Worm (Caenorhabditis elegans): ENCODE data around the gene daf-31.
A peak's percentile ranks its signal among the peaks of the same experiment; 100 is the strongest.

Gene daf-31

DNA sequence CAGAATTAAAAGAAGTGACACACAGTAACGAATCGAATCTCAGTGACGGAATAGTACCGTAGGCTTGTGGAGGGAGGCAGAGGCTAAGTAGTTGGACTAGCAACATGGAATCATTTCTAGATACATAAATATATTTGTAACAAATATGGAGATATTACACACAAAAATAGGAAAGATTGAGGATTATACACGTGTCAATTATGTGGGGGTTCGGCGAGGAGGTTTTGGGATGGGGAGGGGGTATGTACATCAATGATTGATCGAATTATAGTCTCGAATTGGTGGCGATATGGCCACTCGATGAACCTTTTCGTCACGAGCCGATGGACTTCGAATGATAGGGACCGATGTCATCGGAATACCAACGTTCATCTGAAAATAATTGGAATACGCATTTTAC is 17.3 kb downstream of the daf-31 start:
- TF ChIP-seq tbx-37 (GFP tag; conservative IDR thresholded peaks at IDR 0.05) (no peak), ceh-36 (tag; optimal IDR thresholded peaks at IDR 0.05) (no peak), hmbx-1 (tag; optimal IDR thresholded peaks at IDR 0.05) (no peak)

DNA sequence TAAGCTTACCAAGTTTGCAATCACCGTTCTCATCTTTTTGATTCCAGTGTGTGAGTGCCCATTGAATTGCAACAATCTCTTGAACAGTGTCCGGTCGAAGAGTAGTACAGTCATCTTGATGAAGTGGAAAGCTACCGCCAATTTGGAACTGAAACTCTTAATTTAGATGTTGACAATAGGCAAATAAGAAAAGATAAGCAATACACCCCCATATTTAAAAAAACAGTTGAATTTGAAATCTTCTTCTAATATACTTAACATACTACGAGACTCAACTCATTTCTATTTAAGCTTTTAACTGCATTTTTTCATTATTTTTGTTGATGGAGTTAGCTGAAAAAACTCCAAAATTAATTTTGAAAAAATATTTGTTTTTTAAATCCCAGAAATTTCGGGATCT is 22.0 kb downstream of the daf-31 start:
- no peak for TF ChIP-seq tbx-11 (GFP tag; IDR thresholded peaks at IDR 0.05)

DNA sequence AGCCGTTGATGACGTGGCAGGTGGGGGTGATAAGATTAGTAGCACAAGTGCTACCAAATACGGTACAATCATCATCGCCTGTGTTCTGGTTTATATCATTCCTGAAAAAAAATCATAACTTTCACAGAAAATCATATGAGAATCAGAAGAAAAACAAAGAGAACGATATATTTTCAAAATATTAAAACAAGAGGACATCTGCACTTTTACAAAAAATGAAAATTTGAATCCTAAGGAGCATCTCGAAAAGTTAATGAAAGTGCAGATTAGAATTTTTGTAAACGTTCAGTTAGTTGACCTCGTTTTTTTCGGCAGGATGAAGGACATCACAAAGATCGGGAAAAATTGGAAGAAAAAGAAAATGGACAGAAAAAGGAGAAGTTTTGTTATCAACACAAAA is 22.8 kb downstream of the daf-31 start, which contains the start of gene F35H10.10:
Gene F35H10.10, minus strand, starts transcription at position 101 of the 400 bp plus-strand sequence.
- TF ChIP-seq scrt-1 (GFP tag; IDR thresholded peaks at IDR 0.05) (no peak), flt-1 (GFP tag; IDR thresholded peaks at IDR 0.05) (no peak), B0310.2 (tag; optimal IDR thresholded peaks at IDR 0.05) (no peak), ama-1 (optimal IDR thresholded peaks at IDR 0.05) (no peak), F13C5.2 (tag; optimal IDR thresholded peaks at IDR 0.05) (no peak), tbx-11 (GFP tag; IDR thresholded peaks at IDR 0.05) (no peak), hnd-1 (tag; optimal IDR thresholded peaks at IDR 0.05) (no peak), hmg-4 (GFP tag; optimal IDR thresholded peaks at IDR 0.05) (no peak), tbx-37 (GFP tag; conservative IDR thresholded peaks at IDR 0.05) (no peak), sea-1 (GFP tag; conservative IDR thresholded peaks at IDR 0.05) (no peak), ceh-36 (tag; optimal IDR thresholded peaks at IDR 0.05) (no peak), aly-1 (tag; optimal IDR thresholded peaks at IDR 0.05) (no peak), pes-1 (GFP tag; IDR thresholded peaks at IDR 0.05) (no peak), tra-4 (tag; optimal IDR thresholded peaks at IDR 0.05) (no peak), ets-7 (tag; optimal IDR thresholded peaks at IDR 0.05) (no peak), ceh-13 (GFP tag; optimal IDR thresholded peaks at IDR 0.05) (no peak), hmbx-1 (tag; optimal IDR thresholded peaks at IDR 0.05) (no peak)

DNA sequence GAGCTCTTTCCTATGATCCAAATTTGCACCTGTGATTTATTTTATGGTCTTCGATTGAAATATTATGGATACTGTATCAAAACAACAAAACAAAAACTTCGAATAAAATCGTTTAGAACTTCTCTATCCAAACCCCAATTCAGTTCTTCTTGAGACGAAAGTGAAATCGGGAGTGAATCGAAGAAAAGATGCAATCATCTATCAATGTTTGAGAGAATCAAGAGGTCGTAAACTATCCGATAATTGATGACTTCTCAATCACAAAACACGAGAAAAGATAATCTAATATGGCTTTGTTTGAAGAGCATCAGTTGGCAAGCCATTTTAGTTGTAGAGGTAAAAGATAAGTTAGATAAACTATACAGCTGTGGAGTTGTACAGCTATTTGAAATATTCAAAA is 27.7 kb downstream of the daf-31 start:
- no peak for TF ChIP-seq ama-1 (optimal IDR thresholded peaks at IDR 0.05)
- TF ChIP-seq tra-4 (tag; optimal IDR thresholded peaks at IDR 0.05): no peak
- TF ChIP-seq ets-7 (tag; optimal IDR thresholded peaks at IDR 0.05): no peak
- TF ChIP-seq B0310.2 (tag; optimal IDR thresholded peaks at IDR 0.05): no peak
- no peak for TF ChIP-seq hnd-1 (tag; optimal IDR thresholded peaks at IDR 0.05)
- no peak for TF ChIP-seq F13C5.2 (tag; optimal IDR thresholded peaks at IDR 0.05)
- TF ChIP-seq tbx-37 (GFP tag; conservative IDR thresholded peaks at IDR 0.05): no peak
- no peak for TF ChIP-seq ceh-13 (GFP tag; optimal IDR thresholded peaks at IDR 0.05)
- TF ChIP-seq sea-1 (GFP tag; conservative IDR thresholded peaks at IDR 0.05): no peak

DNA sequence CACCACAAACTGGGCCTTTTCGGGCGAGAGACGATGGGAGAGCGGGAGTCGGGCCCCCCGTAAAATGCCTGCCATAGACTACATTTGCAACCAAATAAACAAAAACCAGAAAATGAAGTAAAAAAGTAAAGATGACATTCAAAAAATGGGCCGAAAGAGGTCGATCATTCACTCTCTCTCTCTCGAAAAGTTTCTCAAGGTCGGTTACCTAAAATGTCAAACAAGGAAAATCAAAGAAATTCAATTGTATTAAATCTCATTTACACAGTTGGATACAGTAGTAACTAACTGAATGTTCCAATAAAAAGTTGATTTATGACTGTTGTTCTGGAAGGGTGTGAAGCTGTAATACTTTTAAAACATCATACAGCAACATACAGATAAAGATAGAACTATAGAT is 28.7 kb downstream of the daf-31 start:
- TF ChIP-seq hmg-4 (GFP tag; optimal IDR thresholded peaks at IDR 0.05): no peak
- TF ChIP-seq sea-1 (GFP tag; conservative IDR thresholded peaks at IDR 0.05): no peak
- no peak for TF ChIP-seq flt-1 (GFP tag; IDR thresholded peaks at IDR 0.05)
- TF ChIP-seq tbx-37 (GFP tag; conservative IDR thresholded peaks at IDR 0.05): no peak
- TF ChIP-seq tbx-11 (GFP tag; IDR thresholded peaks at IDR 0.05): no peak
- no peak for TF ChIP-seq hnd-1 (tag; optimal IDR thresholded peaks at IDR 0.05)
- TF ChIP-seq hmbx-1 (tag; optimal IDR thresholded peaks at IDR 0.05): no peak
- TF ChIP-seq B0310.2 (tag; optimal IDR thresholded peaks at IDR 0.05): no peak
- no peak for TF ChIP-seq F13C5.2 (tag; optimal IDR thresholded peaks at IDR 0.05)

DNA sequence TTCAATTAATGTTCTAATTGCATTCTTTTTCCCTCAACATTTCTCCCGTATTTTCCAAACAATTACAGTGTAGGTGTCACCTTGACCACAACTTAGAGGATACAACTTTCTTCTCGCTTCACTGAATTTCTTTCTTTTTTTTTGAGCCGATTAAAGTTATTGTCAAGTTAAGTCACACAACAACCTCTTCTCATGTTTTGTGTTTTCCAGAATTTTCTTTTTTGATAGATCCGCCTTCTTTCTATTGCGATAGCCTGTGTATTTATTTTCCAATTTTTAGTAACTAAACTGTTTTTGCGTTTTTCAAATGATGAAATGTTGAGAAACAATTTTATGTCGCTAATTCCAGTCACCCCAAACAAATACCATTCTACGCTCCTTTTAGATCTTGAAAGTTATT is 35.6 kb downstream of the daf-31 start, which contains the start of gene F35H10.3:
Gene F35H10.3, plus strand, starts transcription at position 301 of the 400 bp plus-strand sequence.
- TF ChIP-seq hmg-4 (GFP tag; optimal IDR thresholded peaks at IDR 0.05): no peak
- no peak for TF ChIP-seq scrt-1 (GFP tag; IDR thresholded peaks at IDR 0.05)
- no peak for TF ChIP-seq tbx-37 (GFP tag; conservative IDR thresholded peaks at IDR 0.05)
- TF ChIP-seq tra-4 (tag; optimal IDR thresholded peaks at IDR 0.05): no peak
- TF ChIP-seq B0310.2 (tag; optimal IDR thresholded peaks at IDR 0.05): no peak
- no peak for TF ChIP-seq hnd-1 (tag; optimal IDR thresholded peaks at IDR 0.05)
- no peak for TF ChIP-seq flt-1 (GFP tag; IDR thresholded peaks at IDR 0.05)
- no peak for TF ChIP-seq F13C5.2 (tag; optimal IDR thresholded peaks at IDR 0.05)

DNA sequence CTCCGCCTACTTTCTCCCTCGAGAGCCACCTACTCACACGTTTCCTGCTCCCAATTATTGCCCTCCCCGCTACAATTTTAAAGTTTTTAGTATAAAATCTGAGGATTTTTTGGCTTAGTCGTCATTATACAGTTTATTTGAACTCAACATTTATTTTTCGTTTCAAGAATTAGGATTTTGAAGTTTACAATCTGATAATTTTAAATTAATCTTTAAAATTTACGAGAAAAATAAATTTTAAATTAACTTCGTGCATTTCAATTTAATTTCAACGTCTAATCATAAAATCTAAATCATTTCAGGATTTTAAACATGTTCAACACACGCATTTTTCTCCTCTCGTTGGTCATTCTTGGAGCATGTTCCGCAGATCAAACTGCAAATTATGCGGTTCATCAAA is 38.8 kb downstream of the daf-31 start, which contains the start of gene F35H10.2:
Gene F35H10.2, plus strand, starts transcription at position 301 of the 400 bp plus-strand sequence.
- TF ChIP-seq hmbx-1 (tag; optimal IDR thresholded peaks at IDR 0.05) (no peak), tra-4 (tag; optimal IDR thresholded peaks at IDR 0.05) (no peak), tbx-37 (GFP tag; conservative IDR thresholded peaks at IDR 0.05) (no peak), pes-1 (GFP tag; IDR thresholded peaks at IDR 0.05) (no peak)

DNA sequence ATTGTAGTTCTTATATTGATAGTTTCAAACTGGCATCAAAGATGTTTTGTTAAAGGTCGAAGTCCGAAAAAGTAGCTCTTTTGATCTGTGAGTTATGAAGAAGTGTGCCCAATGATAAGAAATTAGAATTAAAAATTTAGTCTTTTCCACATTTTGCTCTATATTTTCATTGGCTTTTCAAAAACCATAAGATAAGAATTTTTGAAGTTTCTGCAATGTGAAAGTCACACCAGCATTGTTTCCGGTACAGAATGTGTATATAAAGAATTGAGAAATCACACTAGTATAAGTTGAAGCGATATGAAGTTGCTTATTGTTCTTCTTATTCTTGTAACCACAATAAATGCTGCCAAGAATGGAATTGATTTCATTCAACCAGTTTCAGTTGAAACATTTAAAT is 42.5 kb downstream of the daf-31 start, which contains the start of gene lys-10:
Gene lys-10, plus strand, starts transcription at position 301 of the 400 bp plus-strand sequence.
- TF ChIP-seq aly-1 (tag; optimal IDR thresholded peaks at IDR 0.05) (no peak), tbx-11 (GFP tag; IDR thresholded peaks at IDR 0.05) (no peak), hmbx-1 (tag; optimal IDR thresholded peaks at IDR 0.05) (no peak), F13C5.2 (tag; optimal IDR thresholded peaks at IDR 0.05) (no peak), ceh-13 (GFP tag; optimal IDR thresholded peaks at IDR 0.05) (no peak), hnd-1 (tag; optimal IDR thresholded peaks at IDR 0.05) (no peak), hmg-4 (GFP tag; optimal IDR thresholded peaks at IDR 0.05) (no peak), ama-1 (optimal IDR thresholded peaks at IDR 0.05) (no peak), ets-7 (tag; optimal IDR thresholded peaks at IDR 0.05) (no peak), flt-1 (GFP tag; IDR thresholded peaks at IDR 0.05) (no peak), ceh-36 (tag; optimal IDR thresholded peaks at IDR 0.05) (no peak), tbx-37 (GFP tag; conservative IDR thresholded peaks at IDR 0.05) (no peak), scrt-1 (GFP tag; IDR thresholded peaks at IDR 0.05) (no peak)

DNA sequence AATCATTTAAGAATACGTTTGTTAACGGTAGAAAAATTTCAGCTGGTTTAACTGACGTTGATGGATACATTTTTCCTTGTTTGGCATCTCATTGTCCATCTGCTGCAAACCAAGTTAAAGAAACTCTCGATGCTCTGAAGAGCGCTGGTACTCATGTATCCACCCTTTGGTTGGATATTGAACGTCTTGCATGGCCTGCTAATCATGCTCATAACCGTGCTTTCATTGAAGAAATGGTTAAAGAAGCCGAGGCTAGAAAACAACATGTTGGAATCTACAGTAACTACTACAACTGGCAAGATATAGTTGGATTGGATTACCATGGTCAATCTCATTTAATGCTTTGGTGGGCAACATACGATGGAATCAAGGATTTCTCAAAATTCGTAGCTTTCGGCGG is 43.0 kb downstream of the daf-31 start:
- TF ChIP-seq tra-4 (tag; optimal IDR thresholded peaks at IDR 0.05): no peak
- TF ChIP-seq flt-1 (GFP tag; IDR thresholded peaks at IDR 0.05): 0 out of 2 replicates have a peak, but pooled peaks have one; percentile 2
